Worm (Caenorhabditis elegans): ENCODE data around the gene unc-104.
"Not testable (repeated sequence)": the region's sequence is repeated elsewhere in the genome, so short reads cannot be mapped to it uniquely, and the experiment has no call there.

unc-104 gene

ce11 chrII:6995583-6995982, 796 bp downstream of the unc-104 start:
- TF ChIP-seq zag-1 (tag; optimal IDR thresholded peaks at IDR 0.05), result no peak
- TF ChIP-seq nhr-237 (tag; optimal IDR thresholded peaks at IDR 0.05), result no peak
- TF ChIP-seq lsy-2 (tag; optimal IDR thresholded peaks at IDR 0.05), result no peak
- TF ChIP-seq nhr-11 (tag; optimal IDR thresholded peaks at IDR 0.05), result no peak
- no peak for TF ChIP-seq unc-55 (GFP tag; optimal IDR thresholded peaks at IDR 0.05)
- TF ChIP-seq lin-11 (tag; optimal IDR thresholded peaks at IDR 0.05), result no peak
- no peak for TF ChIP-seq peb-1 (tag; optimal IDR thresholded peaks at IDR 0.05)
- no peak for TF ChIP-seq blmp-1 (tag; optimal IDR thresholded peaks at IDR 0.05; ENCODE audit: insufficient read depth)
- TF ChIP-seq unc-39 (tag; optimal IDR thresholded peaks at IDR 0.05), result no peak
- TF ChIP-seq dmd-4 (tag; optimal IDR thresholded peaks at IDR 0.05), result no peak
- TF ChIP-seq mbf-1 (tag; optimal IDR thresholded peaks at IDR 0.05), result no peak
- TF ChIP-seq elt-1 (tag; optimal IDR thresholded peaks at IDR 0.05), result no peak
- TF ChIP-seq nhr-6 (tag; optimal IDR thresholded peaks at IDR 0.05), result no peak
- no peak for TF ChIP-seq lin-13 (GFP tag; optimal IDR thresholded peaks at IDR 0.05)

DNA sequence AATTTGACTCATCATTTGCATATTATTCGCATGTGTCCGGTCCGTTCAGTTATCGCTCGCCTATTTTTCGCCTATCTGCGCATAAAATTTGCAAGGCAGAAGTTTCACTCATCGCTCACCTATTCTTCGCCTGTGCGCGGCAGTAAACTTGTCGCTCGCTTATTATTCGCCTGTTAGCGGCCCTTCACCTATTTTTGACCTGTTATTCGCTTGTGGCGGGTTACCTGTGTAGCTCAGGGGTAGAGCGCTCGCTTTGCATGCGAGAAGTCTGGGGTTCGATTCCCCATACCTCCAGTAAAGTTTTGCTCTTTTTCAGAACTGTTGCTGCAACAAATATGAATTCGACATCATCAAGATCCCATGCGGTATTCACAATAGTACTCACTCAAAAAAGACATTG, 6.6 kb downstream of the unc-104 start:
- peak; percentile 8 for TF ChIP-seq fos-1 (tag; optimal IDR thresholded peaks at IDR 0.05)
- peak; percentile 10 for TF ChIP-seq sma-9 (GFP tag; optimal IDR thresholded peaks at IDR 0.05)
- not testable (repeated sequence) for TF ChIP-seq sma-9 (tag; optimal IDR thresholded peaks at IDR 0.05)
- peak; percentile 26 for TF ChIP-seq nhr-129 (tag; optimal IDR thresholded peaks at IDR 0.05)

ce11 chrII:7002956-7003357, 8.2 kb downstream of the unc-104 start:
- TF ChIP-seq F13H6.1 (tag; optimal IDR thresholded peaks at IDR 0.05), result peak; percentile 1
- TF ChIP-seq sma-3 (GFP tag; optimal IDR thresholded peaks at IDR 0.05), result peak; percentile 6
- no peak for TF ChIP-seq mbf-1 (tag; optimal IDR thresholded peaks at IDR 0.05)
- peak; percentile 4 for TF ChIP-seq Y55F3AM.14 (GFP tag; optimal IDR thresholded peaks at IDR 0.05)
- TF ChIP-seq nhr-237 (tag; optimal IDR thresholded peaks at IDR 0.05), result no peak

- no peak for TF ChIP-seq unc-55 (GFP tag; optimal IDR thresholded peaks at IDR 0.05)
- TF ChIP-seq nhr-237 (tag; optimal IDR thresholded peaks at IDR 0.05), result no peak
- no peak for TF ChIP-seq dmd-4 (tag; optimal IDR thresholded peaks at IDR 0.05)
- no peak for TF ChIP-seq peb-1 (tag; optimal IDR thresholded peaks at IDR 0.05)
- no peak for TF ChIP-seq blmp-1 (tag; optimal IDR thresholded peaks at IDR 0.05; ENCODE audit: insufficient read depth)
- TF ChIP-seq gmeb-1 (tag; optimal IDR thresholded peaks at IDR 0.05), result no peak
- TF ChIP-seq fos-1 (tag; optimal IDR thresholded peaks at IDR 0.05), result no peak
- TF ChIP-seq ceh-82 (tag; optimal IDR thresholded peaks at IDR 0.05), result no peak
- no peak for TF ChIP-seq nhr-77 (tag; optimal IDR thresholded peaks at IDR 0.05)
- no peak for TF ChIP-seq nhr-23 (tag; optimal IDR thresholded peaks at IDR 0.05)
- TF ChIP-seq mdl-1 (tag; optimal IDR thresholded peaks at IDR 0.05), result no peak
- TF ChIP-seq egl-27 (tag; optimal IDR thresholded peaks at IDR 0.05), result no peak
- no peak for TF ChIP-seq F13H6.1 (tag; optimal IDR thresholded peaks at IDR 0.05)
- no peak for TF ChIP-seq ztf-4 (tag; optimal IDR thresholded peaks at IDR 0.05)
- TF ChIP-seq mab-5 (tag; optimal IDR thresholded peaks at IDR 0.05), result no peak
- no peak for TF ChIP-seq lin-39 (tag; optimal IDR thresholded peaks at IDR 0.05)
- TF ChIP-seq ama-1 (optimal IDR thresholded peaks at IDR 0.05), result no peak
Observed at ce11 chrII:7012592-7012991, 17.8 kb downstream of the unc-104 start, which contains the start of gene sqv-7. Gene sqv-7 (minus strand): TSS chrII:7012692.

- TF ChIP-seq elt-1 (tag; optimal IDR thresholded peaks at IDR 0.05) (no peak), F13H6.1 (tag; optimal IDR thresholded peaks at IDR 0.05) (peak; percentile 60), ZK546.5 (tag; optimal IDR thresholded peaks at IDR 0.05) (no peak), mdl-1 (tag; optimal IDR thresholded peaks at IDR 0.05) (peak in 1 of 2 experiments; percentile 3), nhr-237 (tag; optimal IDR thresholded peaks at IDR 0.05) (no peak), unc-39 (tag; optimal IDR thresholded peaks at IDR 0.05) (no peak), egl-27 (tag; optimal IDR thresholded peaks at IDR 0.05) (peak; percentile 38), elt-3 (tag; optimal IDR thresholded peaks at IDR 0.05) (no peak), lin-11 (tag; optimal IDR thresholded peaks at IDR 0.05) (no peak), unc-62 (GFP tag; optimal IDR thresholded peaks at IDR 0.05) (no peak), gmeb-1 (tag; optimal IDR thresholded peaks at IDR 0.05) (peak; percentile 57), sma-9 (GFP tag; optimal IDR thresholded peaks at IDR 0.05) (peak; percentile 36), sma-9 (tag; optimal IDR thresholded peaks at IDR 0.05) (no peak), lsy-2 (tag; optimal IDR thresholded peaks at IDR 0.05) (peak; percentile 60 to 85), C34F6.9 (tag; optimal IDR thresholded peaks at IDR 0.05) (peak; percentile 66), R02D3.7 (tag; optimal IDR thresholded peaks at IDR 0.05) (no peak), sma-3 (GFP tag; optimal IDR thresholded peaks at IDR 0.05) (peak; percentile 14), nhr-11 (tag; optimal IDR thresholded peaks at IDR 0.05) (no peak), ztf-4 (tag; optimal IDR thresholded peaks at IDR 0.05) (no peak), snpc-4 (tag; optimal IDR thresholded peaks at IDR 0.05) (no peak), ztf-11 (tag; optimal IDR thresholded peaks at IDR 0.05) (no peak), peb-1 (tag; optimal IDR thresholded peaks at IDR 0.05) (no peak), alr-1 (tag; optimal IDR thresholded peaks at IDR 0.05) (no peak), lin-13 (GFP tag; optimal IDR thresholded peaks at IDR 0.05) (peak; percentile 35), nhr-6 (tag; optimal IDR thresholded peaks at IDR 0.05) (no peak), nhr-10 (tag; optimal IDR thresholded peaks at IDR 0.05) (no peak), crh-2 (tag; optimal IDR thresholded peaks at IDR 0.05) (peak; percentile 88), nhr-23 (tag; optimal IDR thresholded peaks at IDR 0.05) (no peak), zag-1 (tag; optimal IDR thresholded peaks at IDR 0.05) (no peak), ceh-82 (tag; optimal IDR thresholded peaks at IDR 0.05) (no peak), nhr-21 (tag; optimal IDR thresholded peaks at IDR 0.05) (no peak), ama-1 (optimal IDR thresholded peaks at IDR 0.05) (no peak), mab-5 (tag; optimal IDR thresholded peaks at IDR 0.05) (peak; percentile 28)
Observed at ce11 chrII:7022370-7023001, 27.7 kb downstream of the unc-104 start, which contains the start of the genes lst-6 and lst-5. Gene lst-6 (minus strand): TSS chrII:7022509. Gene lst-5 (plus strand): TSS chrII:7022913.

All from whole organism, L2 larva.